Worm (Caenorhabditis elegans) whole organism, L1 larva: ENCODE results near the gene Y76A2B.4.

Experiments
- alr-1 ChIP-seq: fragments of 200-800 bp; sonication (Bioruptor generic); optimal IDR thresholded peaks from 2 replicates; lab custom pipeline; 2018; ENCODE audit warnings: borderline replicate concordance, mild to moderate bottlenecking, missing genetic modification characterization, missing compliant biosample characterization
- ceh-82 ChIP-seq, 3 experiments: fragments of 150-350 bp in 1 of 3; sonication (generic microtip) in 2 of 3; optimal IDR thresholded peaks; 2 replicates each; lab custom pipeline; 2014 to 2017; ENCODE audit warnings: missing biosample characterization in 3 of 3, missing genetic modification characterization in 3 of 3
- lin-13 ChIP-seq: fragments of 150-350 bp; optimal IDR thresholded peaks from 2 replicates; lab custom pipeline; 2014; ENCODE audit warnings: missing biosample characterization, missing genetic modification reagents, missing genetic modification characterization
- zag-1 ChIP-seq: fragments of 150-350 bp; optimal IDR thresholded peaks from 2 replicates; lab custom pipeline; 2014; ENCODE audit warnings: missing biosample characterization, missing genetic modification characterization
- ztf-4 ChIP-seq: fragments of 150-350 bp; optimal IDR thresholded peaks from 2 replicates; lab custom pipeline; 2014; ENCODE audit warnings: missing biosample characterization, missing genetic modification characterization

- no peak for TF ChIP-seq ztf-4 (tag; lab: Kevin White, UChicago)
- no peak for TF ChIP-seq zag-1 (tag; lab: Kevin White, UChicago)
- no peak for TF ChIP-seq alr-1 (tag; lab: Kevin White, UChicago)
- TF ChIP-seq ceh-82 (tag; optimal IDR thresholded peaks at IDR 0.05; lab: Kevin White, UChicago): no peak
- no peak for TF ChIP-seq lin-13
Observed at ce11 chrIII:13534704-13535103, 11.9 kb downstream of the Y76A2B.4 start.
